Worm (Caenorhabditis elegans) whole organism, dauer: ENCODE data around the gene fbxa-152.

Experiments used
- unc-62 ChIP-seq: sonication (generic microtip); optimal IDR thresholded peaks from 2 replicates; lab custom pipeline; 2017; ENCODE audit warnings: missing biosample characterization, missing genetic modification reagents, missing genetic modification characterization

fbxa-152 gene

DNA sequence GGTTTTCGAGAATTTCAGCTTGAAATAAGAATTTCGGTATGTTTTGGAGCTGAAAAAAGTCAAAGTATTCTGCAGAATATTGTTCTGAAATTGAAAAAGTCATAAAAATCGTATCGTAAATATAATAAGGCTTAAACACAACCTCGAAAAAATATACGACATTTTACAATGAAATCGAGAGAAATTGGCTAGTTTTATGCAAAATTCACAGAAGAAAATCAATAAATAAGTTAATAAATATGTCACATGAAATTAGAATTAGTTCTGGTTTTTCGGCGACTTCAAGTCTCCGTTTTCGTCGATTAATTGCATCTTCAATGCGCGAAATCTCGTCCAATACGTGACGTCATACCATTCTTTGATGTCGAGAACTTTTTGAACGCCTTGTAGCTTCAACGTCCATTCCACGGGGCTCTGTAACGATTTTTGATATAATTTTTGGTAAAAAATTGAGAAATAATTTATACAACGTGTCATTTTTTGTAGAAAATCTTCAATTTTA, 24.7 kb downstream of the fbxa-152 start, which contains the start of gene atx-3:
atx-3 (minus strand) TSS at position 51 of the 502 bp plus-strand sequence.
- no peak for TF ChIP-seq unc-62

DNA sequence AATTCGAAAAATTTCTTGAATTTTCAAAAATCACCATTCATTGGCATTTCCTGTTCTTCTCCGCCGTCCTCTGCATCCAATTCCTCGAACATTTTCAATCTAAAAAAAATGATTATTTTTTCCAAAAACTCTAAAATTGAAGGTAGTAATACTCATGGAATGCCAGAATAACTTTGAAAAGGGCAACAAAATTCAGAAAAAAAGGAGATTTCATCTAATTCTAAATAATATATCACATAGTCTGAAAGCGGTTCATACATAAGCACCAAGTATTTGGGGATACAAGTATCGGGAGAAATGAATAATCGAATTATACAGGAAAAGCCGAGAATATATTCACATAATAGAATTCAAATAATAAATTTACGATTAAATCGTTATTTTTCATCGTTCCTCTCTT, 26.8 kb downstream of the fbxa-152 start, which contains the start of gene mdt-28:
mdt-28 (minus strand) TSS at position 101 of the 400 bp plus-strand sequence.
- TF ChIP-seq unc-62 = no peak

DNA sequence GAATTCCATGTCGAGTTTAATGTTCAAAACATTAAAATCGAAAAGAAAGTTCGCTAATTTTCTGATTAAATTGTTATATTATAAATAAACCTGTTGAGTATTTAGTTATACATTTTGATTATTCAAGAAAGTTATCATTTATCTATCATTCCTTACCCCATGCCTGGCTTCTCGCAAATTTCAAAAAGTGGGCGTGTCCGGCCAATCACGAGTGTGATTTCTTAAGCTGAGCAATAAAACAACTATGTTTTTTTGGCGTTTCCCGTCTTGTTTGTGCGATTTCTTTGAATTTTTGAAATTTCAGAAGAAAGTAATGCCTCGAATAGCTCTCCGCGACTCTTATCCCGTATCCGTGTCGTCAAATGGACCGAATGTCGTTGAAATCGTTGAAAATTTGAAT, 29.5 kb downstream of the fbxa-152 start, which contains the start of gene fbxa-94:
fbxa-94 (plus strand) TSS at position 301 of the 400 bp plus-strand sequence.
- no peak for TF ChIP-seq unc-62

DNA sequence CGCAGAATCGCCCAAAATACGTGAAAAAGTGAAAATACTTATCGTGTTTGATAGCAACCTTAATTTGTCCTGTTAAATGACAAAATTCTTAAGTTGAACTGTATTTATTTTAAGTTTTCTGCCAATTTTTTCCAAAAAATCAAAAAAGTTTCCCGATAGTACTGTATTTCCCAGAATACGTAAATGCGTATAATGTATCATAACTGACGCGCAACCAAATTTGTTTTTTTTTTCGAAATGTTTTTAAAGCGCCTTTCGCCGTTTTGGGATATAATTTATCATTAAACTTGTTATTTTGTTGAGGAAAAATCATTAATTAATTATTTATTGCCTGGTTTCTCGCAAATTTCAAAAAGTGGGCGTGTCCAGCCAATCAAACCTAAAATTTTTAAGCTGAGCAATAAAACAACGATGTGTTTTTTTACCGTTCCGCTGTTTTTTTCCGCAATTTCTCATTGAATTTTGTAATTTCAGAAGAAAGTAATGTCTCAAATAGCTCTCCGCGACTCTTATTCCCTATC, 31.1 kb downstream of the fbxa-152 start, which contains the start of gene fbxa-95:
fbxa-95 (plus strand) TSS at position 471 of the 521 bp plus-strand sequence.
- no peak for TF ChIP-seq unc-62

ce11 chrV:15569702-15570430, 32.3 kb downstream of the fbxa-152 start, which contains the start of gene lsm-5:
Gene lsm-5, plus strand, starts transcription at chrV:15570380.
- no peak for TF ChIP-seq unc-62

DNA sequence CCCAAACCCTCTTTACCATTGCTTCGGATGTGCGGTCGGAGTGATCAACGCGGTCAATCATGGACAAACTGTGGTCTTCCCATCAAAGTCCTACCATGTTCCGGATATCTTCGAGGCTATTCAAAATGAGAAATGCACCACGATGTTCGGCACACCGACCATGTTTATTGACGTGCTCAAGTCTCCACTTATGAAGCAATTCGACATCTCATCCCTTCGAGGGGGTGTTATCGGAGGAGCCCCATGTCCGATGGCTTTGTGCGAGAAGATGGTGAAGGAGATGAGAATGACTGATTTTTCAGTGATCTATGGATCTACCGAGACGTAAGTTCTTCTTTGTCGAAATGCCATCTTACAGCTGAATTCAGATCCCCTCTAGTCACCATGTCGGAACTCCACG, 33.8 kb downstream of the fbxa-152 start:
- no peak for TF ChIP-seq unc-62

ce11 chrV:15567344-15567804, 34.8 kb downstream of the fbxa-152 start, which contains the start of gene acs-2:
Gene acs-2, plus strand, starts transcription at chrV:15567394.
- no peak for TF ChIP-seq unc-62

- TF ChIP-seq unc-62 = no peak
These were observed 35.5 kb downstream of the fbxa-152 start for ce11 chrV:15566511-15567178.

DNA sequence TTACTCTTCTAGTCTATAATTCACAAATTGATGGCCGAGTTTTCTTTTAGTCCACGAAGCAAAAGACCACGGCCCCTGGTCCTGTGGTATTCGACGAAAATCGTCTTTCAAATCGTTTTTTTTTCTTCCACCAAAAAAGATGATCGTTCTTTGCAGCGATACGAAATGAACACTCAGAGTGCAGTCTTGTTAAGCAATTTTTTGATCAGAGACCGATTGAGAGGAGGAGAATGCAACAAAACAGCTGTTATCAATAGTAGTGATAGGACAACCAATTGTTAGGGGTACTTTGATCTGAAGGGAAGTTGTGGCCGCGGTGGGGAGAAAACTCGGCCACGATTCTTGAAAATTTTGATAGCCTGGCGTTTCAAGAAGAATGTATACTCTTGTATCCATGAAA, 38.2 kb downstream of the fbxa-152 start:
- no peak for TF ChIP-seq unc-62

DNA sequence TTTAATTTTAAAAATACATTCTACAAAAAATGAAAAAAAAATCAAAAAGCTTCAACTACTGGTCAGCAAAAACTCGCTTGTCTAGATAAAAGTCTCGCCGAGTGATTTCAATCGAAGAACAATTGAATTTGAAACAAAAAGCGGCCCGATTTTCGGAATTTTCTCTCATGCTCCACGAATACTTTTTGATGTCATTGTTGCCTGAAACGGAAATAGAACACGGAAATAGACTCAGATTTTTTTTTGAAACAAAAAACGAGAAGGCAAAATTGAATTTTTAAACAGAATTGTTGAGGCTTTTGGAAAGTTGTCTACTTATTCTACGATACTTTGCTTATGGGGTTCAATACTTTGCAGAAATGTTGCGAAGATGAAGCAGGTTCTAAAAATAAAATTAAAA, 38.7 kb downstream of the fbxa-152 start:
- no peak for TF ChIP-seq unc-62

- no peak for TF ChIP-seq unc-62
These were observed 39.6 kb downstream of the fbxa-152 start for ce11 chrV:15562541-15562940.

DNA sequence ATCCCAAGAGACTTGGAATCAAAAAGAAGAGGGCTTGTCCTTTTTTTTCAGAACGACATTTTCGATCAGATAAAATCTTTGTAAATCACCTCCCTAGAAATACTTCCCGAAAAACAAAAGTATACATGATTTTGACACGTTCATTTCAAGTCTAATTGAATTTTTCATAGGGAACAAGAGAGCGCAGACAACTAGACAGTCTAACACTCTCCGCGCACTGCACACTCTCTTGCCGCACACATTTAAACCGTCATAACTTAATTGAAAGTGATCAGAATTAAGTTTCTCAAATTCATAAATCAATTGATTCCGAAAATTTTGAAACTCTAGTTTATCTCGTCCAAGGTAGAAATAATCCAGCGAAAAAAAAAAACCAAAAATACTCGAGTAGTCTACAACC, 42.4 kb downstream of the fbxa-152 start:
- no peak for TF ChIP-seq unc-62

- no peak for TF ChIP-seq unc-62
These were observed 43.1 kb downstream of the fbxa-152 start, which contains the start of gene acr-18 for ce11 chrV:15559047-15559446. Gene acr-18, minus strand, starts transcription at chrV:15559147.

DNA sequence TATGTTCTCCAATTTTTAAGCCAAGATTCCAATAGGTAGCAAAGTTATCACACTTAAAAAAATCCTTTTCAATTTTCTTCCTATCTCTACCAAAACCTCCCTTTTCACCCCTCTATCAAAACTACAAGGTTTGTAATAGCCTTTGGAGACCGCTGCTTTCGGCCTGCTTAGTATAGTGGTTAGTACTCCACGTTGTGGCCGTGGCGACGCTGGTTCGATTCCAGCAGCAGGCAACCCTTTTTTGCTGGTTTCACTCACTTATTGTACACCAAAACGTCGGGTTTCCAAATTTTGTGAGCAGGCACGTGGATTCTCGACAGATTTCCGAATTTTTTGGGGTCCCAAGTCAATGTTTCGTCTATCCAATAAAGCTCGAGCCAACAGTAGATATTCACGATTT, 48.3 kb downstream of the fbxa-152 start:
- no peak for TF ChIP-seq unc-62

DNA sequence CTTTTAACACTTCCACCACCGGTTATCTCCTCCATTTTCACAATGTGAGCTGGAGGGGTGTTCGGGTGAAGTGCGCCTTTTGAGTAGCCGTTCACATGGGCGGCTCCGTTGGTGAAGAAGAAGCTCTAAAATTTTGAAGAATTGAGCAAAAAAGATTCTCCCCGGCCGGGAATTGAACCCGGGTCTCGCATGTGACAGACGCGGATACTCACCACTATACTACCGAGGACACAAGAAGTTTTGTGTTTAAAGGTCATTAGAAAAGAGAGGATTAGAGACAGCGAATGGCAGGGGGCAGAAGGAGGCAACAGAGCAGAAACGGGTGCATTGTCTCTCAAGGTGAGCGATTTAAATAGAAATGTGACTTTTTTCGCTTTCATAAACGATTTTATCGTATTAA, 50.5 kb downstream of the fbxa-152 start:
- TF ChIP-seq unc-62 = no peak

- TF ChIP-seq unc-62 = no peak
These were observed 51.7 kb downstream of the fbxa-152 start for ce11 chrV:15550408-15550807.
